Fruit fly (Drosophila melanogaster) whole organism, embryonic: ENCODE measurements around the gene und.
A peak's percentile ranks its signal among the peaks of the same experiment; 100 is the strongest.

Experiments
- Aef1 ChIP-seq: fragments of 200-800 bp; sonication (Bioruptor generic); IDR thresholded peaks from 3 replicates; pipeline ENCODE4 v1.3.6; 2022; ENCODE audit warnings: missing biosample characterization, missing genetic modification characterization
- Atf3 ChIP-seq: fragments of 200-800 bp; sonication (Bioruptor generic); optimal IDR thresholded peaks from 3 replicates; lab custom pipeline; 2016; ENCODE audit warnings: missing biosample characterization, missing genetic modification characterization
- BtbVII ChIP-seq: fragments of 200-800 bp; sonication (Bioruptor generic); optimal IDR thresholded peaks from 3 replicates; lab custom pipeline; 2017; ENCODE audit warnings: missing biosample characterization, mild to moderate bottlenecking, missing genetic modification characterization
- C15 ChIP-seq: fragments of 200-800 bp; sonication (Bioruptor generic); IDR thresholded peaks from 3 replicates; pipeline ENCODE4 v1.3.6; 2022; ENCODE audit warnings: missing biosample characterization, missing genetic modification characterization
- CG10366 ChIP-seq: fragments of 200-800 bp; sonication (Bioruptor generic); IDR thresholded peaks from 2 replicates; pipeline ENCODE4 v1.3.6; 2022; ENCODE audit warnings: missing biosample characterization, missing genetic modification characterization
- CG13296 ChIP-seq: fragments of 200-800 bp; sonication (Bioruptor generic); optimal IDR thresholded peaks from 3 replicates; lab custom pipeline; 2018; ENCODE audit warnings: missing biosample characterization, mild to moderate bottlenecking, missing genetic modification characterization
- CG15269 ChIP-seq: fragments of 200-800 bp; sonication (Bioruptor generic); optimal IDR thresholded peaks from 2 replicates; lab custom pipeline; 2018; ENCODE audit warnings: missing biosample characterization, mild to moderate bottlenecking, missing genetic modification characterization, moderate library complexity
- CG1529 ChIP-seq: fragments of 200-800 bp; sonication (Bioruptor generic); optimal IDR thresholded peaks from 3 replicates; lab custom pipeline; 2018; ENCODE audit warnings: missing biosample characterization, missing genetic modification characterization
- CG30020 ChIP-seq: fragments of 200-800 bp; optimal IDR thresholded peaks from 2 replicates; lab custom pipeline; 2019; ENCODE audit warnings: missing biosample characterization, mild to moderate bottlenecking, missing genetic modification characterization, moderate library complexity
- CG32532 ChIP-seq: fragments of 200-800 bp; sonication (Bioruptor generic); IDR thresholded peaks from 2 replicates; pipeline ENCODE4 v1.3.6; 2022; ENCODE audit warnings: missing biosample characterization, missing genetic modification characterization
- CG4617 ChIP-seq: fragments of 200-800 bp; sonication (Bioruptor generic); optimal IDR thresholded peaks from 3 replicates; lab custom pipeline; 2016; ENCODE audit warnings: missing biosample characterization, missing genetic modification characterization, borderline replicate concordance
- CG7271 ChIP-seq: fragments of 200-800 bp; sonication (Bioruptor generic); optimal IDR thresholded peaks from 2 replicates; lab custom pipeline; 2018; ENCODE audit warnings: missing biosample characterization, mild to moderate bottlenecking, missing genetic modification characterization, moderate library complexity
- CG7556 ChIP-seq: fragments of 200-800 bp; sonication (Bioruptor generic); optimal IDR thresholded peaks from 2 replicates; lab custom pipeline; 2017; ENCODE audit warnings: missing biosample characterization, mild to moderate bottlenecking, missing genetic modification characterization
- CG8765 ChIP-seq: fragments of 200-800 bp; sonication (Bioruptor generic); IDR thresholded peaks from 2 replicates; pipeline ENCODE4 v1.3.6; 2022; ENCODE audit warnings: missing biosample characterization, missing genetic modification characterization
- CHES-1-like ChIP-seq: fragments of 200-800 bp; sonication (Bioruptor generic); optimal IDR thresholded peaks from 2 replicates; lab custom pipeline; 2016; ENCODE audit warnings: missing biosample characterization, missing genetic modification characterization
- D19B ChIP-seq: fragments of 200-800 bp; sonication (Bioruptor generic); optimal IDR thresholded peaks from 2 replicates; lab custom pipeline; 2017; ENCODE audit warnings: missing biosample characterization, mild to moderate bottlenecking, missing genetic modification characterization
- Deaf1 ChIP-seq: fragments of 200-800 bp; optimal IDR thresholded peaks from 3 replicates; lab custom pipeline; 2019; ENCODE audit warnings: missing biosample characterization, mild to moderate bottlenecking, missing genetic modification characterization, moderate library complexity
- Drgx ChIP-seq: fragments of 200-800 bp; sonication (Bioruptor generic); IDR thresholded peaks from 2 replicates; pipeline ENCODE4 v1.3.6; 2022; ENCODE audit warnings: missing biosample characterization, missing genetic modification characterization
- Fer1 ChIP-seq: fragments of 200-800 bp; sonication (Bioruptor generic); optimal IDR thresholded peaks from 2 replicates; lab custom pipeline; 2017; ENCODE audit warnings: missing biosample characterization, mild to moderate bottlenecking, missing genetic modification characterization
- Mes4 ChIP-seq: fragments of 200-800 bp; sonication (Bioruptor generic); optimal IDR thresholded peaks from 2 replicates; lab custom pipeline; 2016; ENCODE audit warnings: missing biosample characterization, missing genetic modification characterization
- Neu2 ChIP-seq: fragments of 200-800 bp; sonication (Bioruptor generic); optimal IDR thresholded peaks from 3 replicates; lab custom pipeline; 2016; ENCODE audit warnings: missing biosample characterization, missing genetic modification characterization, borderline replicate concordance
- Nf-YC ChIP-seq: fragments of 200-800 bp; optimal IDR thresholded peaks from 3 replicates; lab custom pipeline; 2019; ENCODE audit warnings: missing biosample characterization, mild to moderate bottlenecking, missing genetic modification characterization, moderate library complexity
- Ravus ChIP-seq: fragments of 200-800 bp; sonication (Bioruptor generic); IDR thresholded peaks from 2 replicates; pipeline ENCODE4 v1.3.6; 2022; ENCODE audit warnings: missing biosample characterization, missing genetic modification characterization
- Trl ChIP-seq, 3 experiments: fragments of >200 bp in 2 of 3; fragments of 200-800 bp in 1 of 3; sonication (Bioruptor generic) in 1 of 3; optimal IDR thresholded peaks; 2 replicates in 1 of 3; 3 replicates in 2 of 3; lab custom pipeline; 2016 to 2017; ENCODE audit warnings: missing biosample characterization in 1 of 3, missing genetic modification characterization in 1 of 3
- abd-A ChIP-seq: fragments of 200-800 bp; sonication (Bioruptor generic); optimal IDR thresholded peaks from 3 replicates; lab custom pipeline; 2019; ENCODE audit warnings: missing biosample characterization, mild to moderate bottlenecking, missing genetic modification characterization, moderate library complexity
- amos ChIP-seq: fragments of 200-800 bp; sonication (Bioruptor generic); IDR thresholded peaks from 2 replicates; pipeline ENCODE4 v1.3.6; 2022; ENCODE audit warnings: missing biosample characterization, missing genetic modification characterization; ENCODE audit not compliant: partially characterized antibody
- aop ChIP-seq: fragments of 200-800 bp; sonication (Bioruptor generic); IDR thresholded peaks from 2 replicates; pipeline ENCODE4 v1.3.6; 2022; ENCODE audit warnings: missing biosample characterization, missing genetic modification characterization
- ase ChIP-seq: fragments of 200-800 bp; sonication (Bioruptor generic); IDR thresholded peaks from 3 replicates; pipeline ENCODE4 v1.3.6; 2022; ENCODE audit warnings: missing biosample characterization, missing genetic modification characterization
- ato ChIP-seq: fragments of 200-800 bp; sonication (Bioruptor generic); IDR thresholded peaks from 2 replicates; pipeline ENCODE4 v1.3.6; 2022; ENCODE audit warnings: missing biosample characterization, missing genetic modification characterization; ENCODE audit not compliant: partially characterized antibody
- cato ChIP-seq: fragments of 200-800 bp; sonication (Bioruptor generic); optimal IDR thresholded peaks from 2 replicates; lab custom pipeline; 2016; ENCODE audit warnings: missing biosample characterization, missing genetic modification characterization, borderline replicate concordance
- ci ChIP-seq: fragments of 200-800 bp; sonication (Bioruptor generic); IDR thresholded peaks from 3 replicates; pipeline ENCODE4 v1.3.6; 2022; ENCODE audit warnings: missing biosample characterization, missing genetic modification characterization
- dan ChIP-seq: fragments of 200-800 bp; sonication (Bioruptor generic); IDR thresholded peaks from 2 replicates; pipeline ENCODE4 v1.3.6; 2022; ENCODE audit warnings: missing biosample characterization, missing genetic modification characterization
- dati ChIP-seq: fragments of 200-800 bp; sonication (Bioruptor generic); IDR thresholded peaks from 2 replicates; pipeline ENCODE4 v1.3.6; 2022; ENCODE audit warnings: missing biosample characterization, missing genetic modification characterization
- ham ChIP-seq: fragments of 200-800 bp; sonication (Bioruptor generic); IDR thresholded peaks from 2 replicates; pipeline ENCODE4 v1.3.6; 2022; ENCODE audit warnings: missing biosample characterization, missing genetic modification characterization
- kah ChIP-seq: fragments of 200-800 bp; sonication (Bioruptor generic); optimal IDR thresholded peaks from 2 replicates; lab custom pipeline; 2018; ENCODE audit warnings: missing biosample characterization, mild to moderate bottlenecking, missing genetic modification characterization
- mam ChIP-seq: fragments of 200-800 bp; sonication (Bioruptor generic); optimal IDR thresholded peaks from 3 replicates; lab custom pipeline; 2016; ENCODE audit warnings: missing biosample characterization, missing genetic modification characterization
- p53 ChIP-seq: fragments of 200-800 bp; sonication (Bioruptor generic); optimal IDR thresholded peaks from 2 replicates; lab custom pipeline; 2016; ENCODE audit warnings: missing biosample characterization, missing genetic modification characterization
- phol ChIP-seq: fragments of 200-800 bp; sonication (Bioruptor generic); optimal IDR thresholded peaks from 3 replicates; lab custom pipeline; 2018; ENCODE audit warnings: missing biosample characterization, mild to moderate bottlenecking, missing genetic modification characterization, moderate library complexity
- pnt ChIP-seq: fragments of 200-800 bp; sonication (Bioruptor generic); optimal IDR thresholded peaks from 3 replicates; lab custom pipeline; 2016; ENCODE audit warnings: missing biosample characterization, missing genetic modification characterization
- run ChIP-seq: fragments of 200-800 bp; sonication (Bioruptor generic); optimal IDR thresholded peaks from 3 replicates; lab custom pipeline; 2018; ENCODE audit warnings: missing biosample characterization, mild to moderate bottlenecking, missing genetic modification characterization
- wor ChIP-seq: fragments of 200-800 bp; sonication (Bioruptor generic); IDR thresholded peaks from 2 replicates; pipeline ENCODE4 v1.3.6; 2022; ENCODE audit warnings: missing biosample characterization, missing genetic modification characterization

und gene

dm6 chr2L:9743823-9744222, 19.3 kb upstream of the und start (continued):
- no peak for TF ChIP-seq amos (GFP tag; lab: Robert Waterston, UW)
- TF ChIP-seq CG32532 (GFP tag; lab: Robert Waterston, UW), result no peak
- TF ChIP-seq ci, result no peak
- no peak for TF ChIP-seq BtbVII
- no peak for TF ChIP-seq kah (GFP tag; lab: Kevin White, UChicago)
- TF ChIP-seq Aef1 (GFP tag; lab: Robert Waterston, UW), result no peak
- no peak for TF ChIP-seq dan (GFP tag; lab: Robert Waterston, UW)
- TF ChIP-seq p53 (GFP tag; lab: Kevin White, UChicago), result no peak
- TF ChIP-seq Neu2, result no peak
- no peak for TF ChIP-seq CG7556 (GFP tag; lab: Kevin White, UChicago)
- TF ChIP-seq CG8765 (GFP tag; lab: Robert Waterston, UW), result no peak
- TF ChIP-seq C15 (GFP tag; lab: Robert Waterston, UW), result no peak
- TF ChIP-seq CG10366, result no peak
- no peak for TF ChIP-seq CG7271 (tag; lab: Kevin White, UChicago)
- TF ChIP-seq Trl (optimal IDR thresholded peaks at IDR 0.05; lab: Kevin White, UChicago), result no peak
- TF ChIP-seq Trl (GFP tag; optimal IDR thresholded peaks at IDR 0.05; lab: Kevin White, UChicago), result no peak
- no peak for TF ChIP-seq D19B (GFP tag; lab: Kevin White, UChicago)
- no peak for TF ChIP-seq Nf-YC (tag; lab: Kevin White, UChicago)
- TF ChIP-seq CG30020, result no peak
- TF ChIP-seq CHES-1-like (GFP tag; lab: Kevin White, UChicago), result no peak

dm6 chr2L:9744634-9745033, 18.5 kb upstream of the und start:
- peak; percentile 19; the same call in 1 of the 2 replicates for TF ChIP-seq Drgx (GFP tag; lab: Robert Waterston, UW)
- TF ChIP-seq CG15269 (tag; lab: Kevin White, UChicago), result no peak
- no peak for TF ChIP-seq ham
- TF ChIP-seq mam (GFP tag; lab: Kevin White, UChicago), result no peak
- peak; percentile 72 for TF ChIP-seq Deaf1
- no peak for TF ChIP-seq abd-A
- TF ChIP-seq Atf3 (GFP tag; lab: Kevin White, UChicago), result no peak
- TF ChIP-seq pnt (GFP tag; lab: Kevin White, UChicago), result no peak
- TF ChIP-seq dati (GFP tag; lab: Robert Waterston, UW), result no peak
- no peak for TF ChIP-seq phol (tag; lab: Kevin White, UChicago)
- TF ChIP-seq Trl (optimal IDR thresholded peaks at IDR 0.05; lab: Kevin White, UChicago), result peak; percentile 39 to 75
- no peak for TF ChIP-seq Trl (GFP tag; optimal IDR thresholded peaks at IDR 0.05; lab: Kevin White, UChicago)
- no peak for TF ChIP-seq ase (GFP tag; lab: Robert Waterston, UW)
- TF ChIP-seq Ravus (GFP tag; lab: Robert Waterston, UW), result no peak
- TF ChIP-seq CG13296 (GFP tag; lab: Kevin White, UChicago), result no peak
- TF ChIP-seq CG1529 (GFP tag; lab: Kevin White, UChicago), result no peak
- TF ChIP-seq run, result no peak
- TF ChIP-seq CG4617 (GFP tag; lab: Kevin White, UChicago), result no peak
- no peak for TF ChIP-seq ato
- TF ChIP-seq Mes4 (GFP tag; lab: Kevin White, UChicago), result no peak
- no peak for TF ChIP-seq wor (GFP tag; lab: Robert Waterston, UW)
- no peak for TF ChIP-seq cato (GFP tag; lab: Kevin White, UChicago)
- no peak for TF ChIP-seq aop (GFP tag; lab: Robert Waterston, UW)
- TF ChIP-seq Fer1 (GFP tag; lab: Kevin White, UChicago), result no peak
